Fruit fly (Drosophila melanogaster): ENCODE measurements around the gene MFS18.

- TF ChIP-seq Sin3A (optimal IDR thresholded peaks at IDR 0.05) (no peak), h (optimal IDR thresholded peaks at IDR 0.05) (no peak), ttk (optimal IDR thresholded peaks at IDR 0.05) (no peak), insv (optimal IDR thresholded peaks at IDR 0.05) (no peak), psq (optimal IDR thresholded peaks at IDR 0.05) (no peak), Myc (optimal IDR thresholded peaks at IDR 0.05) (no peak)
Measured at dm6 chr2L:4476672-4477273, 28.3 kb upstream of the MFS18 start, which contains the start of gene ine.

All from Kc167 (cell line).